Worm (Caenorhabditis elegans) whole organism, L2 larva: Measurements from ENCODE around the gene H41C03.3.

Source experiments
- F13H6.1 ChIP-seq: sonication (generic microtip); optimal IDR thresholded peaks from 2 replicates; lab custom pipeline; 2016; ENCODE audit warnings: missing genetic modification characterization, missing compliant biosample characterization
- dmd-4 ChIP-seq: sonication (generic microtip); optimal IDR thresholded peaks from 2 replicates; lab custom pipeline; 2017; ENCODE audit warnings: missing biosample characterization, missing genetic modification characterization
- fos-1 ChIP-seq: fragments of 150-350 bp; optimal IDR thresholded peaks from 2 replicates; lab custom pipeline; 2014; ENCODE audit warnings: missing biosample characterization, missing genetic modification characterization
- lsy-2 ChIP-seq, 2 experiments: fragments of 150-350 bp in 1 of 2; sonication (generic microtip) in 1 of 2; optimal IDR thresholded peaks; 2 replicates each; lab custom pipeline; 2014 to 2017; ENCODE audit warnings: missing biosample characterization in 2 of 2, missing genetic modification characterization in 2 of 2
- snpc-4 ChIP-seq: fragments of 150-350 bp; optimal IDR thresholded peaks from 2 replicates; lab custom pipeline; 2014; ENCODE audit warnings: missing biosample characterization, missing genetic modification characterization
- zag-1 ChIP-seq: fragments of 150-350 bp; optimal IDR thresholded peaks from 2 replicates; lab custom pipeline; 2014; ENCODE audit warnings: missing biosample characterization, missing genetic modification characterization

- TF ChIP-seq fos-1 (tag; lab: Kevin White, UChicago) (no peak), snpc-4 (tag; lab: Kevin White, UChicago) (no peak), dmd-4 (tag; lab: Kevin White, UChicago) (no peak), F13H6.1 (tag; lab: Kevin White, UChicago) (no peak), zag-1 (tag; lab: Kevin White, UChicago) (no peak), lsy-2 (tag; optimal IDR thresholded peaks at IDR 0.05; lab: Kevin White, UChicago) (no peak)
These were observed 25.9 kb upstream of the H41C03.3 start for ce11 chrII:5819655-5820054.
